Fruit fly (Drosophila melanogaster) Kc167 (cell line): ENCODE measurements around the gene Ldh.

ENCODE experiments used
- h ChIP-seq: fragments of >200 bp; optimal IDR thresholded peaks from 3 replicates; lab custom pipeline; 2018; ENCODE audit warnings: missing external identifiers
- insv ChIP-seq: fragments of >200 bp; optimal IDR thresholded peaks from 3 replicates; lab custom pipeline; 2018; ENCODE audit warnings: missing external identifiers
- ttk ChIP-seq: sonication (Bioruptor generic); optimal IDR thresholded peaks from 2 replicates; lab custom pipeline; 2017; ENCODE audit warnings: missing external identifiers

dm6 chr3L:6266321-6266720, 3.8 kb upstream of the Ldh start:
- TF ChIP-seq insv (lab: Kevin White, UChicago) (no peak), ttk (lab: Kevin White, UChicago) (no peak), h (lab: Kevin White, UChicago) (no peak)
